Worm (Caenorhabditis elegans): Measurements from ENCODE around the gene syx-5.

ce11 chrV:11757358-11757757 is 7.3 kb upstream of the syx-5 start, which contains the start of gene smoc-1:
- TF ChIP-seq flt-1 (GFP tag; IDR thresholded peaks at IDR 0.05) (no peak), cog-1 (tag; optimal IDR thresholded peaks at IDR 0.05) (no peak), ref-1 (GFP tag; conservative IDR thresholded peaks at IDR 0.05) (no peak), klf-2 (GFP tag; conservative IDR thresholded peaks at IDR 0.05) (no peak), tab-1 (GFP tag; IDR thresholded peaks at IDR 0.05) (no peak), med-1 (GFP tag; optimal IDR thresholded peaks at IDR 0.05; ENCODE audit: insufficient read depth) (no peak)

Measured in whole organism, midembryonic.